Fruit fly (Drosophila melanogaster): ENCODE results near the gene CG31323.

Gene CG31323

DNA sequence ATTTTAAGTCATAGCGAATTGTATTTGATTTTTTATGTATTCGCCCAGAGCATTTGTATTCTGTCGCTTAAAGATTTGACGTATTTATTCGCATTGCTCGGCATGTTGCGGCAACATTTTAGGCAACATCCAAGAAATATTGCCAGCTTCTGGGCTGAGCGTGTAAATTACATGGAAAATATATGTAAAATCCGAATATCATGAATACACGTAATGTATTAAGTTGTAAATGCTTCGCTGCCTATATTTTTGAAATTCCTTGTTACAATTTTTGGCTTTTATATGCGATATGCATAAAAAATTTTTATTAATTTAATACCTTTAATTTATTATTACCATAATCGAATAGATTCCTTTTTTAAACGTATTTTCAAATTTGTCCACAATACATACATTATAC, 41.0 kb upstream of the CG31323 start:
- TF ChIP-seq cic (GFP tag; optimal IDR thresholded peaks at IDR 0.05) = no peak
- no peak for TF ChIP-seq CG7101 (tag; optimal IDR thresholded peaks at IDR 0.05)
- no peak for TF ChIP-seq ovo (GFP tag; optimal IDR thresholded peaks at IDR 0.05)
- TF ChIP-seq CG5204 (GFP tag; optimal IDR thresholded peaks at IDR 0.05) = no peak
- no peak for TF ChIP-seq tj (GFP tag; optimal IDR thresholded peaks at IDR 0.05)
- TF ChIP-seq cnc (optimal IDR thresholded peaks at IDR 0.05) = no peak
- TF ChIP-seq CG14711 (tag; optimal IDR thresholded peaks at IDR 0.05) = no peak
- TF ChIP-seq CG11617 (GFP tag; optimal IDR thresholded peaks at IDR 0.05) = no peak
- no peak for TF ChIP-seq Hr96 (GFP tag; optimal IDR thresholded peaks at IDR 0.05)
- TF ChIP-seq CG33017 (tag; optimal IDR thresholded peaks at IDR 0.05) = no peak
- TF ChIP-seq Mnt (GFP tag; optimal IDR thresholded peaks at IDR 0.05) = no peak
- no peak for TF ChIP-seq kay (GFP tag; ENCODE audit: borderline replicate concordance)
- TF ChIP-seq CG12768 (GFP tag; optimal IDR thresholded peaks at IDR 0.05) = no peak
- TF ChIP-seq bab1 (GFP tag; optimal IDR thresholded peaks at IDR 0.05) = no peak
- no peak for TF ChIP-seq CG7045 (GFP tag; optimal IDR thresholded peaks at IDR 0.05)
- TF ChIP-seq pad (GFP tag; optimal IDR thresholded peaks at IDR 0.05) = no peak
- TF ChIP-seq Clk (GFP tag; optimal IDR thresholded peaks at IDR 0.05) = no peak
- no peak for TF ChIP-seq Crg-1 (GFP tag; optimal IDR thresholded peaks at IDR 0.05)
- TF ChIP-seq CG1620 (GFP tag; optimal IDR thresholded peaks at IDR 0.05) = no peak
- TF ChIP-seq toe (GFP tag; optimal IDR thresholded peaks at IDR 0.05) = no peak

DNA sequence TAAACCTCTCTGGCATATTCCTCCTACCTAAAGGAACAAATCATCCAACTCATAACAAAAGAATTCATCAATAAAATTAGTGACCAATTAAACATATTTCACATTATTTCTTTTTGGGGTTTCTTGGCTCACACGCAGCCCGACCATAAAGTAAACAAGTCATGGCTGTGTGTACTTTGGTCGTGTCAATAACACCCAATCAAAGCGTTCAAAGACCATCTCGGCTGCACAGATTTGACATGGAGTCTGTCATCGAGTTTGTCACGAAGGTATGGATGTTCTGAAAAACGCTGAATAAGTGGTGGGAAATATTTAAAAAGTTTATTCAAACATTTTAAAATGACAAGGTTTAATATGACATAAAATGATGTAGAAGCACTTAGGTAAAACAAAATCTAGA, 40.1 kb upstream of the CG31323 start:
- TF ChIP-seq Crg-1 (GFP tag; optimal IDR thresholded peaks at IDR 0.05) (no peak), kay (GFP tag; ENCODE audit: borderline replicate concordance) (peak; percentile 59)

DNA sequence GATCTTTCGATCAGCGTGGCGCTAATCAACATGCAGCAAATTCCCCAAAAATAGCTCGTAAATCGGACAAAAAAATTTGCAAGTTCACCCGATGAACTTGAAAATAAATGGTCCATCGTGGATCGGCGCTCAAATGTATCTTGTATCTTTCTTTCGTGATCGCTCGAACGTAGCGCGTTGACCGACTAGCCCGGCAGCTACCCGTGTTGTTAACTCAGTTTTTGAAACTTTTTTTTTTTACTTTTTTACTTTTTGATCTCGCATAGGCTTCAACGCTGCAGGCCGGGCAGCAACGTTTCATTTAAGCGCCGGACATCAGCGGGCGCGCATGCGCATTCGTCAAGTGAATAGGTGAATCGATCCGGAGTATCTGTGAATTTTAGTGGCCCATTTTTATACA, 37.8 kb upstream of the CG31323 start, which contains the start of gene CG6142:
Gene CG6142 (plus strand): TSS at position 301 of the 400 bp plus-strand sequence.
- no peak for TF ChIP-seq CG5204 (GFP tag; optimal IDR thresholded peaks at IDR 0.05)
- TF ChIP-seq cnc (optimal IDR thresholded peaks at IDR 0.05) = no peak
- TF ChIP-seq bab1 (GFP tag; optimal IDR thresholded peaks at IDR 0.05) = no peak

DNA sequence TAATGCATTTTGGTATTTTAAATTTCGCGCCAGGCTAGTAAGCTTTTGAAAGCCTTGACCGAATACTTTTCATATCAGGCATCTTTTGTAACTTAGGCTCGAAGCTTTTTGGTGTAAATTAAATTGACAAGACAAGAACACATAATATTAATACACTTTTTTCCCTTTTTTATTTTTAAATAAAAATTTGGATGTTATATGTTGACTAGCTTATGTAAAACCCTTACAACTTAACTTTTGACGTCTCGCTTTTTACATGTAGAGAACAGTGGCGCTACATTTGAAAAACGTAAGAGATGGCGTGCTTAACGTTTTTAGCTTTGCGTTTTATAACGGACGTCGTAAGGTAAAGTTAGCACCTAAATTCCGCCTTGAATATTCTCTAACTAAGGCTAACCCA, 33.5 kb upstream of the CG31323 start:
- TF ChIP-seq kay (GFP tag; ENCODE audit: borderline replicate concordance) = peak; percentile 68
- no peak for TF ChIP-seq tj (GFP tag; optimal IDR thresholded peaks at IDR 0.05)
- peak; percentile 1 for TF ChIP-seq pad (GFP tag; optimal IDR thresholded peaks at IDR 0.05)
- no peak for TF ChIP-seq toe (GFP tag; optimal IDR thresholded peaks at IDR 0.05)
- no peak for TF ChIP-seq CG12768 (GFP tag; optimal IDR thresholded peaks at IDR 0.05)

DNA sequence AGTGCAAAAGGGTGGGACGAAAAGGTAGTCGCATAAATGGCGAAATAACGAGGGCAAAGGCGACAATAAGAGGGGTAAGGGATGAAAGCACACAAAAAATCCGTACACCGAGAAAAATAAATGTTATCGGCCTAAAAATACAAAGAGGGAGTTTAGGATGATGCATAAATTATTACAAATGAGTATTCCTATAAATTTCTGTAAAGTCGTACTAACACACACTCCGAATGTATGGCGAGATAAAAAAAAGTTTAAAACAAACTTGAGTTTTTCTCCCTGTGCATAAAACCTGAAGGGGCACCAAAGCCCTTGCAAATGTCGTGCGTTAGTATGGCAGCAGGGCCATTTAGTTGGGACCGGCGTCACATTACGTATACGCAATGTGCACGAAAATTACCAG, 1.4 kb downstream of the CG31323 start:
- TF ChIP-seq Hr96 (GFP tag; optimal IDR thresholded peaks at IDR 0.05) (peak; percentile 19), Clk (GFP tag; optimal IDR thresholded peaks at IDR 0.05) (peak; percentile 0), ovo (GFP tag; optimal IDR thresholded peaks at IDR 0.05) (no peak)

DNA sequence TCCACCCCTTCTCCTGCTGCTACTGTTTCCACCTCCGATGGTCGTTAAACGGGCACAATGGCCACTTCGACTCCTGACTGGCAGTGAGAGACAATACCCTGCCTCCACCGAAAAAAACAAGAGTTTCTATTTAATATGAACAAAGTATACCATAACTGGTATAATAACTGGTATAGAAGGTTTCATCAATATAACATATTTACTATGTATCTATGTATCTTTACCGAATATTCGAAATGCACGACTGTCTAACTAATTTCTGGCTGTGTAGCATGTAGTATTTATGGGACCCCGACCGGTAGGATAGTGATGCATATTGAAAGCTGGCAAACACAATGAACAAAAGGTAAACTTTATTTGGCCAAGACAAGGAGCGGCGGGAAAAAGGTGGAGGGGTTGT, 11.3 kb downstream of the CG31323 start:
- TF ChIP-seq Clk (GFP tag; optimal IDR thresholded peaks at IDR 0.05) (no peak), CG1620 (GFP tag; optimal IDR thresholded peaks at IDR 0.05) (no peak), pad (GFP tag; optimal IDR thresholded peaks at IDR 0.05) (no peak), CG5204 (GFP tag; optimal IDR thresholded peaks at IDR 0.05) (no peak), CG14711 (tag; optimal IDR thresholded peaks at IDR 0.05) (no peak), kay (GFP tag; ENCODE audit: borderline replicate concordance) (no peak), bab1 (GFP tag; optimal IDR thresholded peaks at IDR 0.05) (no peak), CG11617 (GFP tag; optimal IDR thresholded peaks at IDR 0.05) (no peak), tj (GFP tag; optimal IDR thresholded peaks at IDR 0.05) (no peak), CG33017 (tag; optimal IDR thresholded peaks at IDR 0.05) (no peak), toe (GFP tag; optimal IDR thresholded peaks at IDR 0.05) (no peak), CG7101 (tag; optimal IDR thresholded peaks at IDR 0.05) (no peak), ovo (GFP tag; optimal IDR thresholded peaks at IDR 0.05) (no peak), CG7045 (GFP tag; optimal IDR thresholded peaks at IDR 0.05) (no peak), cic (GFP tag; optimal IDR thresholded peaks at IDR 0.05) (no peak), Hr96 (GFP tag; optimal IDR thresholded peaks at IDR 0.05) (no peak), Crg-1 (GFP tag; optimal IDR thresholded peaks at IDR 0.05) (no peak), Mnt (GFP tag; optimal IDR thresholded peaks at IDR 0.05) (no peak), CG12768 (GFP tag; optimal IDR thresholded peaks at IDR 0.05) (no peak), cnc (optimal IDR thresholded peaks at IDR 0.05) (no peak)

DNA sequence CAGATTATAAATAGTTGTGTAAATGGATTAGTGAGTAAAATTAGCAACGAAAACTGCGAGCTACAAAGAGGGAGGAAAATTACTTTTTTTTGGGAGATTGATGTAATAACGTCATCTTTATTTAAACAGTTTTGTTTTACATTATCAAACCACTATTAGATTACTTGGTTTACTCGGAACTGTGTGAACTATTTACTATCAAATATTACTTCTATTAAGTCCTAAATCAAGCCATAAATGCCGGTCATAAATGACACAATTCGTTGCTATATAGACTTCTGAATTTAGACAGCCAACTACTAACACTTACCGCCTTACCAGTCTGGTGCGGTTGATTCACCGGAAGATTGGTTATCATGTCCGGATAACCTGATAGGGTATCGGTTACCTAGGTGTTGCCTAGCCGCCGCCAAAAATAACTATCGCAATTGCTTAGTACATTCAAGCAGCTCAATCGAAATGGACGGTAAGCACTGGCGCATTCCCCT, 14.6 kb downstream of the CG31323 start, which contains the start of gene CG31086:
Gene CG31086 (plus strand): TSS at position 51 of the 488 bp plus-strand sequence.
- TF ChIP-seq CG12768 (GFP tag; optimal IDR thresholded peaks at IDR 0.05) (no peak), CG5204 (GFP tag; optimal IDR thresholded peaks at IDR 0.05) (no peak), cic (GFP tag; optimal IDR thresholded peaks at IDR 0.05) (peak; percentile 65), ovo (GFP tag; optimal IDR thresholded peaks at IDR 0.05) (no peak), bab1 (GFP tag; optimal IDR thresholded peaks at IDR 0.05) (no peak), CG33017 (tag; optimal IDR thresholded peaks at IDR 0.05) (peak; percentile 59), pad (GFP tag; optimal IDR thresholded peaks at IDR 0.05) (no peak), toe (GFP tag; optimal IDR thresholded peaks at IDR 0.05) (no peak), Crg-1 (GFP tag; optimal IDR thresholded peaks at IDR 0.05) (no peak), CG1620 (GFP tag; optimal IDR thresholded peaks at IDR 0.05) (no peak), cnc (optimal IDR thresholded peaks at IDR 0.05) (no peak), tj (GFP tag; optimal IDR thresholded peaks at IDR 0.05) (no peak), CG7045 (GFP tag; optimal IDR thresholded peaks at IDR 0.05) (no peak), kay (GFP tag; ENCODE audit: borderline replicate concordance) (peak; percentile 90), CG7101 (tag; optimal IDR thresholded peaks at IDR 0.05) (peak; percentile 17), Hr96 (GFP tag; optimal IDR thresholded peaks at IDR 0.05) (no peak), Clk (GFP tag; optimal IDR thresholded peaks at IDR 0.05) (no peak), CG14711 (tag; optimal IDR thresholded peaks at IDR 0.05) (peak; percentile 28), CG11617 (GFP tag; optimal IDR thresholded peaks at IDR 0.05) (no peak), Mnt (GFP tag; optimal IDR thresholded peaks at IDR 0.05) (peak; percentile 25)

Measured in whole organism, adult.